Worm (Caenorhabditis elegans): ENCODE data around the gene C12D8.9.
A peak's percentile ranks its signal among the peaks of the same experiment; 100 is the strongest.

C12D8.9 gene

ce11 chrV:10248255-10248979, 5.4 kb upstream of the C12D8.9 start, which contains the start of gene akt-1:
akt-1 (plus strand) TSS chrV:10248905.
- TF ChIP-seq blmp-1 (tag; optimal IDR thresholded peaks at IDR 0.05), result no peak
- no peak for TF ChIP-seq efl-1 (optimal IDR thresholded peaks at IDR 0.05)
- peak in 1 of 2 experiments; percentile 49 for TF ChIP-seq efl-1 (GFP tag; optimal IDR thresholded peaks at IDR 0.05 in 1 of 2)
- peak; percentile 2 for TF ChIP-seq ama-1 (optimal IDR thresholded peaks at IDR 0.05)
- no peak for TF ChIP-seq fkh-8 (tag; optimal IDR thresholded peaks at IDR 0.05)

ce11 chrV:10247673-10248239, 4.8 kb upstream of the C12D8.9 start:
- no peak for TF ChIP-seq grh-1 (GFP tag; IDR thresholded peaks at IDR 0.05)
- TF ChIP-seq dsc-1 (tag; optimal IDR thresholded peaks at IDR 0.05), result peak; percentile 69
- TF ChIP-seq lin-14 (GFP tag; optimal IDR thresholded peaks at IDR 0.05), result peak; percentile 58
- TF ChIP-seq elt-3 (tag; optimal IDR thresholded peaks at IDR 0.05), result no peak
- TF ChIP-seq fkh-8 (tag; optimal IDR thresholded peaks at IDR 0.05), result peak; percentile 46
- peak; percentile 18 for TF ChIP-seq nhr-71 (tag; optimal IDR thresholded peaks at IDR 0.05)
- TF ChIP-seq zip-4 (GFP tag; optimal IDR thresholded peaks at IDR 0.05), result no peak
- no peak for TF ChIP-seq hlh-17 (GFP tag; optimal IDR thresholded peaks at IDR 0.05; ENCODE audit: borderline replicate concordance)
- TF ChIP-seq nhr-90 (tag; optimal IDR thresholded peaks at IDR 0.05; ENCODE audit: poor library complexity), result no peak
- no peak for TF ChIP-seq jun-1 (tag; optimal IDR thresholded peaks at IDR 0.05)
- peak; percentile 31 for TF ChIP-seq nhr-47 (tag; optimal IDR thresholded peaks at IDR 0.05)
- peak; percentile 58 for TF ChIP-seq ceh-8 (GFP tag; optimal IDR thresholded peaks at IDR 0.05)
- TF ChIP-seq pax-3 (tag; optimal IDR thresholded peaks at IDR 0.05), result peak; percentile 17

ce11 chrV:10246967-10247366, 4.0 kb upstream of the C12D8.9 start:
- TF ChIP-seq sup-37 (GFP tag; optimal IDR thresholded peaks at IDR 0.05) (no peak), lin-15B (tag; optimal IDR thresholded peaks at IDR 0.05) (no peak), zip-4 (GFP tag; optimal IDR thresholded peaks at IDR 0.05) (no peak), mef-2 (tag; optimal IDR thresholded peaks at IDR 0.05) (no peak), nhr-19 (GFP tag; conservative IDR thresholded peaks at IDR 0.05) (peak; percentile 38), blmp-1 (tag; optimal IDR thresholded peaks at IDR 0.05) (peak; percentile 8), dsc-1 (tag; optimal IDR thresholded peaks at IDR 0.05) (no peak), ces-1 (GFP tag; optimal IDR thresholded peaks at IDR 0.05) (no peak), lin-14 (GFP tag; optimal IDR thresholded peaks at IDR 0.05) (peak; percentile 22), egl-13 (tag; optimal IDR thresholded peaks at IDR 0.05) (no peak), ceh-82 (tag; optimal IDR thresholded peaks at IDR 0.05) (no peak), unc-62 (GFP tag; optimal IDR thresholded peaks at IDR 0.05) (no peak), fkh-10 (GFP tag; optimal IDR thresholded peaks at IDR 0.05) (no peak), mdl-1 (tag; optimal IDR thresholded peaks at IDR 0.05) (peak in 1 of 2 experiments; percentile 17), C34B4.2 (tag; optimal IDR thresholded peaks at IDR 0.05) (no peak), rnt-1 (tag; optimal IDR thresholded peaks at IDR 0.05) (peak; percentile 37)

ce11 chrV:10246443-10246885, 3.5 kb upstream of the C12D8.9 start:
- TF ChIP-seq ces-1 (GFP tag; optimal IDR thresholded peaks at IDR 0.05) (no peak), aly-2 (tag; optimal IDR thresholded peaks at IDR 0.05) (no peak), pax-3 (tag; optimal IDR thresholded peaks at IDR 0.05) (peak; percentile 75), mef-2 (tag; optimal IDR thresholded peaks at IDR 0.05) (no peak), sptf-1 (tag; optimal IDR thresholded peaks at IDR 0.05) (no peak), rnt-1 (tag; optimal IDR thresholded peaks at IDR 0.05) (no peak), hlh-17 (GFP tag; optimal IDR thresholded peaks at IDR 0.05; ENCODE audit: borderline replicate concordance) (no peak), hpl-2 (GFP tag; optimal IDR thresholded peaks at IDR 0.05) (no peak), ceh-63 (GFP tag; optimal IDR thresholded peaks at IDR 0.05) (no peak), unc-86 (tag; optimal IDR thresholded peaks at IDR 0.05) (peak; percentile 69), tbx-2 (tag; optimal IDR thresholded peaks at IDR 0.05) (no peak), grh-1 (GFP tag; IDR thresholded peaks at IDR 0.05) (no peak), ceh-8 (GFP tag; optimal IDR thresholded peaks at IDR 0.05) (peak; percentile 28), ama-1 (optimal IDR thresholded peaks at IDR 0.05) (no peak), efl-3 (GFP tag; optimal IDR thresholded peaks at IDR 0.05) (no peak), lir-3 (tag; optimal IDR thresholded peaks at IDR 0.05; ENCODE audit: poor library complexity) (peak; percentile 21), snu-23 (GFP tag; optimal IDR thresholded peaks at IDR 0.05) (peak; percentile 51), nhr-47 (tag; optimal IDR thresholded peaks at IDR 0.05) (peak; percentile 78), nhr-20 (tag; optimal IDR thresholded peaks at IDR 0.05) (peak; percentile 30), fkh-8 (tag; optimal IDR thresholded peaks at IDR 0.05) (peak; percentile 89), snpc-4 (tag; optimal IDR thresholded peaks at IDR 0.05) (no peak), xbp-1 (tag; optimal IDR thresholded peaks at IDR 0.05) (peak; percentile 34), elt-2 (tag; optimal IDR thresholded peaks at IDR 0.05) (no peak), ets-5 (GFP tag; IDR thresholded peaks at IDR 0.05) (no peak)

Data from whole organism, L1 larva.